Worm (Caenorhabditis elegans): ENCODE data around the gene oac-23.

oac-23 gene

DNA sequence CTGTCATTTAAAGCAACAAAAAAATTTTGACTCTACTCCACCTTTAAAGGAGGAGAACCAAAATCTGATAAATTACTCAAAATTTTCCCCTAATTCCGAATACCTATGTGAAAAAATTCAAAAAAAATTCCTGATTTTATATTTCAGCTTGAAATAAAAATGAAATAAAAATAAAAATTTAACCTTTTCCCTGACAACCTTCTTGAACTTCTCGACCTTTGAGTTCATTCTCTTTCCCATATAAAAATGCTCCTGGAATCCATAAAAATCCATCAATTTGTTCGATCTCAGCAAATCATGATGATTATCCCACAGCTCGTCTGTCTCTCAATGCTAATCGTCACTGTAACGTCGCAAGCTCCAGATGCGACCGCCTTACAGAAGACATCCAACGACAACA is 21.7 kb downstream of the oac-23 start, which contains the start of gene F56D6.6:
F56D6.6 (plus strand) TSS at position 301 of the 400 bp plus-strand sequence.
- TF ChIP-seq unc-39 (tag; optimal IDR thresholded peaks at IDR 0.05) (no peak), egl-27 (tag; optimal IDR thresholded peaks at IDR 0.05) (no peak), tbx-2 (tag; optimal IDR thresholded peaks at IDR 0.05) (no peak), ztf-4 (tag; optimal IDR thresholded peaks at IDR 0.05) (no peak), ceh-28 (tag; optimal IDR thresholded peaks at IDR 0.05) (no peak), elt-3 (tag; optimal IDR thresholded peaks at IDR 0.05) (no peak), pha-4 (tag; optimal IDR thresholded peaks at IDR 0.05) (no peak), daf-12 (tag; optimal IDR thresholded peaks at IDR 0.05) (no peak), nhr-77 (tag; optimal IDR thresholded peaks at IDR 0.05) (no peak), fkh-10 (GFP tag; optimal IDR thresholded peaks at IDR 0.05) (no peak), ZK546.5 (tag; optimal IDR thresholded peaks at IDR 0.05) (no peak), nhr-67 (tag; optimal IDR thresholded peaks at IDR 0.05) (no peak), hmg-11 (tag; optimal IDR thresholded peaks at IDR 0.05) (no peak), ceh-16 (tag; optimal IDR thresholded peaks at IDR 0.05) (no peak), nhr-23 (tag; optimal IDR thresholded peaks at IDR 0.05) (no peak), pqm-1 (tag; optimal IDR thresholded peaks at IDR 0.05) (no peak), nhr-76 (tag; optimal IDR thresholded peaks at IDR 0.05) (no peak)

DNA sequence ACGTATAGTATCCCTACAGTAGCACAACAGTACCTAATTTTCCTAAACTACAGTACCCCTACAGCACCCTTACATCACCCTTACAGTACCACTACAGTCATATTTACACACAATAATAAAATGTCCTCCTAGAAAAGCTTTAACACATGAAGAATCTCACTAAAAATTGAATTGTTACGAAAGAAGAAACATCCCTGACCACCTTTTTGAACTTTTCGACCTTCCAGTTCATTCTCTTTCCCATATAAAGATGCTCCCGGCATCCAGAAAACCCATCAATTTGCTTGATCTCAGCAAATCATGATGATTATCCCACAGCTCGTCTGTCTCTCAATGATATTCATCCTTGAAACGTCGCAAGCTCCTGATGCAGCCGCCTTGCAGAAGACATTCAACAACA is 23.4 kb downstream of the oac-23 start, which contains the start of gene F56D6.21:
F56D6.21 (plus strand) TSS at position 301 of the 400 bp plus-strand sequence.
- no peak for TF ChIP-seq eor-1 (tag; optimal IDR thresholded peaks at IDR 0.05)
- TF ChIP-seq R02D3.7 (tag; optimal IDR thresholded peaks at IDR 0.05) = no peak
- no peak for TF ChIP-seq unc-39 (tag; optimal IDR thresholded peaks at IDR 0.05)
- no peak for TF ChIP-seq ztf-11 (tag; optimal IDR thresholded peaks at IDR 0.05)
- no peak for TF ChIP-seq nhr-28 (tag; optimal IDR thresholded peaks at IDR 0.05)
- TF ChIP-seq elt-3 (tag; optimal IDR thresholded peaks at IDR 0.05) = no peak
- TF ChIP-seq nhr-76 (tag; optimal IDR thresholded peaks at IDR 0.05) = no peak
- no peak for TF ChIP-seq ZK546.5 (tag; optimal IDR thresholded peaks at IDR 0.05)
- TF ChIP-seq aly-2 (tag; optimal IDR thresholded peaks at IDR 0.05) = no peak
- no peak for TF ChIP-seq fkh-2 (tag; optimal IDR thresholded peaks at IDR 0.05)
- TF ChIP-seq egl-5 (tag; optimal IDR thresholded peaks at IDR 0.05) = no peak
- no peak for TF ChIP-seq nfya-1 (tag; optimal IDR thresholded peaks at IDR 0.05; ENCODE audit: insufficient read depth)
- no peak for TF ChIP-seq ama-1 (optimal IDR thresholded peaks at IDR 0.05)
- TF ChIP-seq elt-2 (tag; optimal IDR thresholded peaks at IDR 0.05) = no peak
- no peak for TF ChIP-seq hmg-11 (tag; optimal IDR thresholded peaks at IDR 0.05)
- no peak for TF ChIP-seq ztf-4 (tag; optimal IDR thresholded peaks at IDR 0.05)
- no peak for TF ChIP-seq ceh-82 (tag; optimal IDR thresholded peaks at IDR 0.05)
- TF ChIP-seq nhr-237 (tag; optimal IDR thresholded peaks at IDR 0.05) = no peak
- no peak for TF ChIP-seq mml-1 (tag; optimal IDR thresholded peaks at IDR 0.05)
- no peak for TF ChIP-seq fos-1 (tag; optimal IDR thresholded peaks at IDR 0.05)

DNA sequence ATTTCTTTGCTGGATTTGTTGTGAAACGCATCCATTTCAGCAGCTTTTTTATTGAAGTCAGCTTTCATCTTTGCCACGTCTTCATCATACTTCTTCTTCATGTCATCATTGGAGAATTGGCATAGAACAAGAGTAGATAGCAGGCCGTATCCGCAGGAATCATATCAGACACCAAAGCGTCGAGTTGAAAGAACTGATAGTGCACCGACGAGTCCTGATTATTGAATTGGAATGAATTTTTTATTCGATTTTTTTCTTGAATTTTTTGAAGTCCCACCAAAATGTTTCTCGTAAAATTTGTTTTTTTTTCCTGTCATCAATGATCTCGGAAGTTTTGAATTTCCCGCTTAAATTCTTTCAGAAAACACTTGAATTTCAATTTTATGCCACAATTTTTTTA is 25.2 kb downstream of the oac-23 start, which contains the start of gene F56D6.11:
F56D6.11 (minus strand) TSS at position 101 of the 400 bp plus-strand sequence.
- TF ChIP-seq unc-62 (GFP tag; optimal IDR thresholded peaks at IDR 0.05) (no peak), lin-15B (tag; optimal IDR thresholded peaks at IDR 0.05) (no peak), fkh-10 (GFP tag; optimal IDR thresholded peaks at IDR 0.05) (no peak), ceh-9 (tag; optimal IDR thresholded peaks at IDR 0.05) (no peak), nhr-28 (tag; optimal IDR thresholded peaks at IDR 0.05) (no peak), ZK546.5 (tag; optimal IDR thresholded peaks at IDR 0.05) (no peak), pqm-1 (tag; optimal IDR thresholded peaks at IDR 0.05) (no peak), tbx-2 (tag; optimal IDR thresholded peaks at IDR 0.05) (no peak), elt-1 (tag; optimal IDR thresholded peaks at IDR 0.05) (no peak), nhr-67 (tag; optimal IDR thresholded peaks at IDR 0.05) (no peak), skn-1 (tag; optimal IDR thresholded peaks at IDR 0.05) (no peak), mdl-1 (tag; optimal IDR thresholded peaks at IDR 0.05) (no peak), ceh-28 (tag; optimal IDR thresholded peaks at IDR 0.05) (no peak), ztf-4 (tag; optimal IDR thresholded peaks at IDR 0.05) (no peak), egl-5 (tag; optimal IDR thresholded peaks at IDR 0.05) (no peak), unc-39 (tag; optimal IDR thresholded peaks at IDR 0.05) (no peak), ztf-11 (tag; optimal IDR thresholded peaks at IDR 0.05) (no peak), snpc-4 (tag; optimal IDR thresholded peaks at IDR 0.05) (no peak), egl-27 (tag; optimal IDR thresholded peaks at IDR 0.05) (no peak), aly-2 (tag; optimal IDR thresholded peaks at IDR 0.05) (no peak)

Data from whole organism, L3 larva.